Fruit fly (Drosophila melanogaster): ENCODE measurements around the gene MTA1-like.

The MTA1-like gene

DNA sequence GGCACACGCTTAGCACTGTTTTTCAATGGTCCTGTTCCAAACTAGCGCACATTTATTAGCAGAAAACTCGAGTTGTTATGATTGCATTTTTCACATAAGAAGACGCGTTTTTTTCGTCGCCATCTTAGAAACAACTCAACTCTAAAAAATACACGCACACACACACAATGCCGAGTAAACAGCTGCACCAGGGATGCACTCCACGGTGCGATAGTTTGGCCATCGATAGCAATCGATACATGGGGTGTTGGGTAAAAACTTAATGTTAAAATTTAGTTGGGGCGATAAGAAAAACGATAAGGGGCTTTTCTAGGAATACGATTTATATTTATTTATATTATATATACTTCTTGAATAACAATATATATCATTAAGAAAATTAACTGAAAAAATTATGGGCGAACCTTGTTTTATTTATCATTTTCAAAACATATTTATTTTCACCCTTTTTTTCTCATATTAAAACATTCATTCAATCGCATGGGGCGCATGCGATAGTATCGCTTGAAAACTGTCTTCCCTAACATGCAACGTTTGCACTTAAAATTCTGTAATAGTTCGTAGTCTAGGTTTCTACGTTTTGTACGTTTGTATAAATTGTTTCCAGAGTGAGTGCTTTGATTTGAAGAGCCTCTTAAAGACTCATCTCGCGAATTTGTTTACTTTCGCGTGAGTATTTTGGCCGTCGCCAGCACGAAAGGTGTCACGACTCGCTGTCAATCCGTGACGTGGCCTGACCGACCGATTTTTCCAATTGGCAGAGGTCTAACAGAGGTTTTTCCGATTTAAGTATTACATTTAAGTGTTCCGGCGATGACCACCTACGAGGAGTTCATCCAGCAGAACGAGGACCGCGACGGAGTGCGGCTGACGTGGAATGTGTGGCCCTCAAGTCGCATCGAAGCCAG, at the start of gene MTA1-like, which contains the start of gene Sec23 (continued):
- TF ChIP-seq pdm3 (GFP tag; optimal IDR thresholded peaks at IDR 0.05): peak; percentile 44
- TF ChIP-seq dac (GFP tag; optimal IDR thresholded peaks at IDR 0.05): no peak
- peak; percentile 28 for TF ChIP-seq vri (GFP tag; optimal IDR thresholded peaks at IDR 0.05)
- TF ChIP-seq CG10631 (GFP tag; optimal IDR thresholded peaks at IDR 0.05): peak; percentile 77
- TF ChIP-seq lz (GFP tag; optimal IDR thresholded peaks at IDR 0.05): peak; percentile 58
- TF ChIP-seq CG11294 (GFP tag; IDR thresholded peaks at IDR 0.05): 0 out of 2 replicates have a peak, but pooled peaks have one; percentile 11

DNA sequence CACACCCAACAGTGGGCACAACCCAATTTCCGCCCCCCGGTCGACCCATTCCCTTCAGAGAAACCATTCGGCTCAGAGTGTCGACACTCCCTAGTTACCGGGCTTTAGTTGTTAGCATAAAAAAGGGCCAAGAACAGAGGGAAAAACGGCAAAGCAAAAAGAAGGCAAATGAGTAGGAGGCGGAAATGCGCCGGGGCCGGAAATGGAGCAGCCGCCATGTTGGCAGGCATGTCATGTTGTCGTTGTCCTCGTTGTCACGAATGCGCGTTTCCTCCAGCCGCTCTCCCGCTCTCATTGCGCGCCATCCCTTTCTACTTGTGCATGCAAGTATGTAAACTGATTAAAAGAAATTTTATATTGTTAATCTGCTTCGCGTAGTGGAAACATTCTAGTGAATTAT, 47.8 kb upstream of the MTA1-like start:
- TF ChIP-seq CG16779 (tag; optimal IDR thresholded peaks at IDR 0.05): no peak
- TF ChIP-seq CG8119 (GFP tag; IDR thresholded peaks at IDR 0.05): no peak
- no peak for TF ChIP-seq Sox102F (GFP tag; optimal IDR thresholded peaks at IDR 0.05)
- no peak for TF ChIP-seq CG6792 (GFP tag; optimal IDR thresholded peaks at IDR 0.05)
- no peak for TF ChIP-seq dsx (GFP tag; optimal IDR thresholded peaks at IDR 0.05; ENCODE audit: poor library complexity, severe bottlenecking)
- TF ChIP-seq lz (GFP tag; optimal IDR thresholded peaks at IDR 0.05): no peak
- TF ChIP-seq CG7368 (GFP tag; optimal IDR thresholded peaks at IDR 0.05): no peak
- no peak for TF ChIP-seq CG32006 (GFP tag; optimal IDR thresholded peaks at IDR 0.05)
- TF ChIP-seq esn (GFP tag; optimal IDR thresholded peaks at IDR 0.05): no peak
- no peak for TF ChIP-seq Hr4 (GFP tag; optimal IDR thresholded peaks at IDR 0.05)
- no peak for TF ChIP-seq CG4318 (GFP tag; optimal IDR thresholded peaks at IDR 0.05)
- TF ChIP-seq fd85E (GFP tag; optimal IDR thresholded peaks at IDR 0.05): no peak
- no peak for TF ChIP-seq CG34406 (GFP tag; optimal IDR thresholded peaks at IDR 0.05)
- peak; percentile 73 for TF ChIP-seq Eip78C (GFP tag)
- no peak for TF ChIP-seq Blimp-1 (GFP tag; optimal IDR thresholded peaks at IDR 0.05)
- TF ChIP-seq Eip93F (GFP tag; optimal IDR thresholded peaks at IDR 0.05): no peak
- no peak for TF ChIP-seq CG8319 (GFP tag; optimal IDR thresholded peaks at IDR 0.05)
- TF ChIP-seq Met (GFP tag; optimal IDR thresholded peaks at IDR 0.05): no peak
- no peak for TF ChIP-seq fkh (GFP tag; optimal IDR thresholded peaks at IDR 0.05)
- TF ChIP-seq CG9139 (GFP tag; optimal IDR thresholded peaks at IDR 0.05): peak; percentile 15
- TF ChIP-seq CG10669 (GFP tag; optimal IDR thresholded peaks at IDR 0.05): no peak
- TF ChIP-seq CG11762 (GFP tag; optimal IDR thresholded peaks at IDR 0.05; ENCODE audit: insufficient read depth): no peak
- no peak for TF ChIP-seq CG8632 (GFP tag; optimal IDR thresholded peaks at IDR 0.05)
- TF ChIP-seq spab (GFP tag; optimal IDR thresholded peaks at IDR 0.05): no peak
- no peak for TF ChIP-seq Smox (GFP tag; optimal IDR thresholded peaks at IDR 0.05)
- TF ChIP-seq CG6276 (GFP tag; optimal IDR thresholded peaks at IDR 0.05): no peak
- TF ChIP-seq CG15336 (GFP tag; IDR thresholded peaks at IDR 0.05): no peak
- TF ChIP-seq CG31627 (GFP tag; optimal IDR thresholded peaks at IDR 0.05): no peak
- TF ChIP-seq achi (GFP tag; optimal IDR thresholded peaks at IDR 0.05): no peak
- peak; percentile 17 to 39 for TF ChIP-seq ss (GFP tag; optimal IDR thresholded peaks at IDR 0.05)
- no peak for TF ChIP-seq OdsH (GFP tag; optimal IDR thresholded peaks at IDR 0.05)
- TF ChIP-seq svp (GFP tag): peak; percentile 20
- TF ChIP-seq CG6808 (GFP tag; optimal IDR thresholded peaks at IDR 0.05): no peak
- no peak for TF ChIP-seq salr (GFP tag; optimal IDR thresholded peaks at IDR 0.05)
- TF ChIP-seq Hr39 (GFP tag; optimal IDR thresholded peaks at IDR 0.05): no peak
- TF ChIP-seq CG3919 (GFP tag; optimal IDR thresholded peaks at IDR 0.05): peak; percentile 10
- TF ChIP-seq net (GFP tag; optimal IDR thresholded peaks at IDR 0.05): no peak
- no peak for TF ChIP-seq Eip75B (GFP tag; optimal IDR thresholded peaks at IDR 0.05)

All from whole organism, prepupa.